Fruit fly (Drosophila melanogaster) whole organism, embryonic: ENCODE results near the gene CG3198.
A peak's percentile ranks its signal among the peaks of the same experiment; 100 is the strongest.

Experiments
- Atf-2 ChIP-seq: fragments of 200-800 bp; sonication (Bioruptor generic); optimal IDR thresholded peaks from 2 replicates; lab custom pipeline; 2016; ENCODE audit warnings: missing biosample characterization, missing genetic modification characterization
- CG1024 ChIP-seq: fragments of 200-800 bp; sonication (Bioruptor generic); IDR thresholded peaks from 2 replicates; pipeline ENCODE4 v1.3.6; 2022; ENCODE audit warnings: missing biosample characterization, missing genetic modification characterization
- CG12219 ChIP-seq: fragments of 200-800 bp; sonication (Bioruptor generic); optimal IDR thresholded peaks from 3 replicates; lab custom pipeline; 2018; ENCODE audit warnings: missing biosample characterization, mild to moderate bottlenecking, missing genetic modification characterization
- CG12299 ChIP-seq: fragments of 200-800 bp; sonication (Bioruptor generic); optimal IDR thresholded peaks from 2 replicates; lab custom pipeline; 2018; ENCODE audit warnings: missing biosample characterization, mild to moderate bottlenecking, missing genetic modification characterization
- CG13287 ChIP-seq: fragments of 200-800 bp; sonication (Bioruptor generic); IDR thresholded peaks from 2 replicates; pipeline ENCODE4 v1.3.6; 2022; ENCODE audit warnings: missing biosample characterization, missing genetic modification characterization; ENCODE audit not compliant: partially characterized antibody
- CG13894 ChIP-seq: fragments of 200-800 bp; sonication (Bioruptor generic); optimal IDR thresholded peaks from 3 replicates; lab custom pipeline; 2018; ENCODE audit warnings: missing biosample characterization, mild to moderate bottlenecking, missing genetic modification characterization, moderate library complexity
- CG14710 ChIP-seq: fragments of 200-800 bp; sonication (Bioruptor generic); optimal IDR thresholded peaks from 3 replicates; lab custom pipeline; 2019; ENCODE audit warnings: missing biosample characterization, mild to moderate bottlenecking, missing genetic modification characterization, moderate library complexity
- CG15073 ChIP-seq: fragments of 200-800 bp; sonication (Bioruptor generic); optimal IDR thresholded peaks from 2 replicates; lab custom pipeline; 2016; ENCODE audit warnings: missing biosample characterization, missing genetic modification characterization
- CG1529 ChIP-seq: fragments of 200-800 bp; sonication (Bioruptor generic); optimal IDR thresholded peaks from 3 replicates; lab custom pipeline; 2018; ENCODE audit warnings: missing biosample characterization, missing genetic modification characterization
- CG17385 ChIP-seq: fragments of 200-800 bp; sonication (Bioruptor generic); optimal IDR thresholded peaks from 3 replicates; lab custom pipeline; 2018; ENCODE audit warnings: missing biosample characterization, mild to moderate bottlenecking, missing genetic modification characterization
- CG17568 ChIP-seq: fragments of 200-800 bp; sonication (Bioruptor generic); optimal IDR thresholded peaks from 2 replicates; lab custom pipeline; 2018; ENCODE audit warnings: missing biosample characterization, mild to moderate bottlenecking, missing genetic modification characterization, moderate library complexity
- CG2116 ChIP-seq: fragments of 200-800 bp; sonication (Bioruptor generic); optimal IDR thresholded peaks from 3 replicates; lab custom pipeline; 2018; ENCODE audit warnings: missing biosample characterization, mild to moderate bottlenecking, missing genetic modification characterization
- CG2120 ChIP-seq: fragments of 200-800 bp; sonication (Bioruptor generic); optimal IDR thresholded peaks from 3 replicates; lab custom pipeline; 2016; ENCODE audit warnings: missing biosample characterization, missing genetic modification characterization
- CG2199 ChIP-seq: fragments of 200-800 bp; sonication (Bioruptor generic); IDR thresholded peaks from 3 replicates; pipeline ENCODE4 v1.3.6; 2022; ENCODE audit warnings: missing biosample characterization, missing genetic modification characterization
- CG3065 ChIP-seq: fragments of 200-800 bp; sonication (Bioruptor generic); optimal IDR thresholded peaks from 2 replicates; lab custom pipeline; 2016; ENCODE audit warnings: missing biosample characterization, missing genetic modification characterization
- CG31224 ChIP-seq: fragments of 200-800 bp; sonication (Bioruptor generic); IDR thresholded peaks from 2 replicates; pipeline ENCODE4 v1.3.6; 2022; ENCODE audit warnings: missing biosample characterization, missing genetic modification characterization
- CG34376 ChIP-seq: fragments of 200-800 bp; sonication (Bioruptor generic); optimal IDR thresholded peaks from 2 replicates; lab custom pipeline; 2018; ENCODE audit warnings: missing biosample characterization, mild to moderate bottlenecking, missing genetic modification characterization
- CG42726 ChIP-seq: fragments of 200-800 bp; sonication (Bioruptor generic); IDR thresholded peaks from 2 replicates; pipeline ENCODE4 v1.3.6; 2022; ENCODE audit warnings: missing biosample characterization, missing genetic modification characterization; ENCODE audit not compliant: partially characterized antibody
- CG4730 ChIP-seq: fragments of 200-800 bp; sonication (Bioruptor generic); IDR thresholded peaks from 2 replicates; pipeline ENCODE4 v1.3.6; 2022; ENCODE audit warnings: missing biosample characterization, missing genetic modification characterization
- CG5953 ChIP-seq: fragments of 200-800 bp; sonication (Bioruptor generic); IDR thresholded peaks from 2 replicates; pipeline ENCODE4 v1.3.6; 2022; ENCODE audit warnings: missing biosample characterization, missing genetic modification characterization
- CG7786 ChIP-seq: fragments of 200-800 bp; sonication (Bioruptor generic); optimal IDR thresholded peaks from 2 replicates; lab custom pipeline; 2016; ENCODE audit warnings: missing biosample characterization, missing genetic modification characterization
- CG8359 ChIP-seq: fragments of 200-800 bp; sonication (Bioruptor generic); optimal IDR thresholded peaks from 2 replicates; lab custom pipeline; 2017; ENCODE audit warnings: missing biosample characterization, mild to moderate bottlenecking, missing genetic modification characterization, borderline replicate concordance
- CTCF ChIP-seq: fragments of 200-800 bp; sonication (Bioruptor generic); optimal IDR thresholded peaks from 2 replicates; lab custom pipeline; 2017; ENCODE audit warnings: missing biosample characterization, mild to moderate bottlenecking, missing genetic modification characterization, moderate library complexity
- Camta ChIP-seq: fragments of 200-800 bp; sonication (Bioruptor generic); optimal IDR thresholded peaks from 2 replicates; lab custom pipeline; 2016; ENCODE audit warnings: missing biosample characterization, missing genetic modification characterization
- Dip3 ChIP-seq: fragments of 200-800 bp; sonication (Bioruptor generic); optimal IDR thresholded peaks from 3 replicates; lab custom pipeline; 2016; ENCODE audit warnings: missing biosample characterization, missing genetic modification characterization
- Doc3 ChIP-seq: fragments of 200-800 bp; sonication (Bioruptor generic); IDR thresholded peaks from 3 replicates; pipeline ENCODE4 v1.3.6; 2022; ENCODE audit warnings: missing biosample characterization, missing genetic modification characterization; ENCODE audit not compliant: partially characterized antibody
- Fer1 ChIP-seq: fragments of 200-800 bp; sonication (Bioruptor generic); optimal IDR thresholded peaks from 2 replicates; lab custom pipeline; 2017; ENCODE audit warnings: missing biosample characterization, mild to moderate bottlenecking, missing genetic modification characterization
- HLH54F ChIP-seq: fragments of 200-800 bp; sonication (Bioruptor generic); optimal IDR thresholded peaks from 3 replicates; lab custom pipeline; 2016; ENCODE audit warnings: missing biosample characterization, missing genetic modification characterization
- Lim3 ChIP-seq: fragments of 200-800 bp; sonication (Bioruptor generic); IDR thresholded peaks from 2 replicates; pipeline ENCODE4 v1.3.6; 2022; ENCODE audit warnings: missing biosample characterization, missing genetic modification characterization
- Max ChIP-seq: fragments of 200-800 bp; sonication (Bioruptor generic); optimal IDR thresholded peaks from 2 replicates; lab custom pipeline; 2016; ENCODE audit warnings: missing biosample characterization, mild to moderate bottlenecking, missing genetic modification characterization
- Optix ChIP-seq: fragments of 200-800 bp; sonication (Bioruptor generic); IDR thresholded peaks from 3 replicates; pipeline ENCODE4 v1.3.6; 2022; ENCODE audit warnings: missing biosample characterization, missing genetic modification characterization
- Poxn ChIP-seq: fragments of 200-800 bp; sonication (Bioruptor generic); IDR thresholded peaks from 2 replicates; pipeline ENCODE4 v1.3.6; 2022; ENCODE audit warnings: missing biosample characterization, missing genetic modification characterization
- Scr ChIP-seq: fragments of 200-800 bp; sonication (Bioruptor generic); IDR thresholded peaks from 2 replicates; pipeline ENCODE4 v1.3.6; 2022; ENCODE audit warnings: missing biosample characterization, missing genetic modification characterization; ENCODE audit not compliant: partially characterized antibody
- Stat92E ChIP-seq, 3 experiments: fragments of >200 bp in 2 of 3; fragments of 200-800 bp in 1 of 3; sonication (Bioruptor generic) in 1 of 3; optimal IDR thresholded peaks; 2 replicates each; lab custom pipeline; 2017 to 2019; ENCODE audit warnings: missing biosample characterization in 3 of 3, missing genetic modification characterization in 3 of 3, mild to moderate bottlenecking in 1 of 3, moderate library complexity in 1 of 3
- Xrp1 ChIP-seq: fragments of 200-800 bp; sonication (Bioruptor generic); IDR thresholded peaks from 2 replicates; pipeline ENCODE4 v1.3.6; 2022; ENCODE audit warnings: missing biosample characterization, missing genetic modification characterization
- crp ChIP-seq, 2 experiments: fragments of 200-800 bp; sonication (Bioruptor generic); optimal IDR thresholded peaks; 2 replicates in 1 of 2; 3 replicates in 1 of 2; lab custom pipeline; 2017; ENCODE audit warnings: missing biosample characterization in 2 of 2, missing genetic modification characterization in 2 of 2, mild to moderate bottlenecking in 1 of 2, moderate library complexity in 1 of 2
- dan ChIP-seq: fragments of 200-800 bp; sonication (Bioruptor generic); IDR thresholded peaks from 2 replicates; pipeline ENCODE4 v1.3.6; 2022; ENCODE audit warnings: missing biosample characterization, missing genetic modification characterization
- ems ChIP-seq: fragments of 200-800 bp; sonication (Bioruptor generic); optimal IDR thresholded peaks from 3 replicates; lab custom pipeline; 2016; ENCODE audit warnings: missing biosample characterization, missing genetic modification characterization
- hth ChIP-seq: fragments of >200 bp; optimal IDR thresholded peaks from 2 replicates; lab custom pipeline; 2017; ENCODE audit warnings: inconsistent platforms
- lov ChIP-seq, 2 experiments: fragments of 200-800 bp in 1 of 2; fragments of >200 bp in 1 of 2; sonication (Bioruptor generic) in 1 of 2; IDR thresholded peaks in 1 of 2; optimal IDR thresholded peaks in 1 of 2; 2 replicates in 1 of 2; 3 replicates in 1 of 2; pipeline versions ENCODE4 v1.3.6 to Lab custom; 2017 to 2022; ENCODE audit warnings: missing biosample characterization in 1 of 2, missing genetic modification characterization in 1 of 2
- pfk ChIP-seq: fragments of 200-800 bp; sonication (Bioruptor generic); optimal IDR thresholded peaks from 2 replicates; lab custom pipeline; 2018; ENCODE audit warnings: missing biosample characterization, mild to moderate bottlenecking, missing genetic modification characterization, moderate library complexity
- pho ChIP-seq: fragments of 200-800 bp; sonication (Bioruptor generic); optimal IDR thresholded peaks from 2 replicates; lab custom pipeline; 2016; ENCODE audit warnings: missing biosample characterization, missing genetic modification characterization
- sr ChIP-seq: fragments of 200-800 bp; sonication (Bioruptor generic); IDR thresholded peaks from 3 replicates; pipeline ENCODE4 v1.3.6; 2022; ENCODE audit warnings: missing biosample characterization, missing genetic modification characterization
- tll ChIP-seq, 2 experiments: fragments of 200-800 bp in 1 of 2; fragments of >200 bp in 1 of 2; sonication (Bioruptor generic) in 1 of 2; optimal IDR thresholded peaks; 2 replicates each; lab custom pipeline; 2017 to 2019; ENCODE audit warnings: missing biosample characterization in 2 of 2, missing genetic modification characterization in 2 of 2, mild to moderate bottlenecking in 1 of 2, moderate library complexity in 1 of 2
- twi ChIP-seq: fragments of 200-800 bp; optimal IDR thresholded peaks from 2 replicates; lab custom pipeline; 2019; ENCODE audit warnings: missing biosample characterization, mild to moderate bottlenecking, missing genetic modification characterization, moderate library complexity
- usp ChIP-seq: fragments of >200 bp; optimal IDR thresholded peaks from 2 replicates; lab custom pipeline; 2017; ENCODE audit warnings: missing biosample characterization, missing genetic modification characterization
- wek ChIP-seq: fragments of 200-800 bp; sonication (Bioruptor generic); optimal IDR thresholded peaks from 3 replicates; lab custom pipeline; 2018; ENCODE audit warnings: missing biosample characterization, mild to moderate bottlenecking, missing genetic modification characterization, moderate library complexity
- yki ChIP-seq: fragments of >200 bp; optimal IDR thresholded peaks from 3 replicates; lab custom pipeline; 2018
- zfh2 ChIP-seq: fragments of 200-800 bp; sonication (Bioruptor generic); optimal IDR thresholded peaks from 2 replicates; lab custom pipeline; 2016; ENCODE audit warnings: missing biosample characterization, missing genetic modification characterization

Gene CG3198

dm6 chrX:6654198-6654831 is 19.5 kb downstream of the CG3198 start, which contains the start of the genes CG3226 and Cdc7 (continued):
- TF ChIP-seq CG17385 (GFP tag; lab: Kevin White, UChicago) (peak; percentile 74), CG13287 (peak; percentile 76), Camta (GFP tag; lab: Kevin White, UChicago) (peak; percentile 41), CG8359 (GFP tag; lab: Kevin White, UChicago) (peak; percentile 58), CG15073 (GFP tag; lab: Kevin White, UChicago) (no peak), Fer1 (GFP tag; lab: Kevin White, UChicago) (peak; percentile 90), CG12219 (peak; percentile 49), zfh2 (no peak), ems (GFP tag; lab: Kevin White, UChicago) (peak; percentile 19), Lim3 (no peak), dan (GFP tag; lab: Robert Waterston, UW) (no peak), pfk (GFP tag; lab: Kevin White, UChicago) (peak; percentile 66), wek (GFP tag; lab: Kevin White, UChicago) (peak; percentile 74), yki (lab: Kevin White, UChicago) (no peak), CG2116 (GFP tag; lab: Kevin White, UChicago) (peak; percentile 83), CTCF (GFP tag; lab: Kevin White, UChicago) (peak; percentile 48), lov (optimal IDR thresholded peaks at IDR 0.05; lab: Kevin White, UChicago) (no peak), lov (GFP tag; IDR thresholded peaks at IDR 0.05; lab: Robert Waterston, UW) (0 out of 3 replicates have a peak, but pooled peaks have one; percentile 46), CG1529 (GFP tag; lab: Kevin White, UChicago) (peak; percentile 62), CG7786 (GFP tag; lab: Kevin White, UChicago) (peak; percentile 2), CG14710 (peak; percentile 93), Max (GFP tag; lab: Kevin White, UChicago) (peak; percentile 71), CG13894 (tag; lab: Kevin White, UChicago) (peak; percentile 38), Poxn (no peak), Stat92E (GFP tag; optimal IDR thresholded peaks at IDR 0.05; lab: Kevin White, UChicago) (no peak), CG34376 (GFP tag; lab: Kevin White, UChicago) (peak; percentile 93), twi (tag; lab: Kevin White, UChicago) (peak; percentile 65), CG31224 (GFP tag; lab: Robert Waterston, UW) (0 out of 2 replicates have a peak, but pooled peaks have one; percentile 13), Scr (GFP tag; lab: Robert Waterston, UW) (peak; percentile 71), Xrp1 (GFP tag; lab: Robert Waterston, UW) (no peak), sr (GFP tag; lab: Robert Waterston, UW) (peak; percentile 19; the same call in 1 of the 3 replicates), Optix (GFP tag; lab: Robert Waterston, UW) (no peak), CG2199 (GFP tag; lab: Robert Waterston, UW) (no peak), CG1024 (GFP tag; lab: Robert Waterston, UW) (0 out of 2 replicates have a peak, but pooled peaks have one; percentile 16), crp (GFP tag; optimal IDR thresholded peaks at IDR 0.05; lab: Kevin White, UChicago) (peak in 1 of 2 experiments; percentile 48), CG12299 (tag; lab: Kevin White, UChicago) (peak; percentile 70), CG42726 (GFP tag; lab: Robert Waterston, UW) (peak; percentile 83), usp (no peak), hth (lab: Kevin White, UChicago) (no peak), Doc3 (GFP tag; lab: Robert Waterston, UW) (peak; percentile 48; the same call in 1 of the 3 replicates), CG2120 (GFP tag; lab: Kevin White, UChicago) (peak; percentile 42), pho (GFP tag; lab: Kevin White, UChicago) (peak; percentile 58), Atf-2 (GFP tag; lab: Kevin White, UChicago) (no peak), tll (GFP tag; optimal IDR thresholded peaks at IDR 0.05; lab: Kevin White, UChicago) (no peak), HLH54F (GFP tag; lab: Kevin White, UChicago) (peak; percentile 28), Dip3 (GFP tag; lab: Kevin White, UChicago) (peak; percentile 28), CG5953 (GFP tag; lab: Robert Waterston, UW) (no peak), CG3065 (GFP tag; lab: Kevin White, UChicago) (peak; percentile 5), CG4730 (GFP tag; lab: Robert Waterston, UW) (0 out of 2 replicates have a peak, but pooled peaks have one; percentile 26), CG17568 (peak; percentile 66)
